Comparison of ENCODE assay signal across 5 fruit fly cellular contexts in genomic region chr3L:633272-634254, dm6.
TF ChIP-seq lines count a peak whose summit lies in the region.

No protein-coding gene starts in this region.

- peak; percentile 55 for TF ChIP-seq CTCF in whole organism, embryonic (GFP tag; optimal IDR thresholded peaks at IDR 0.05; lab: Kevin White, UChicago)

TF ChIP-seq in whole organism, adult, 20 proteins besides CTCF, POLR2A, EP300 and RAD21 (continues in another document):
- TF ChIP-seq toe (GFP tag; optimal IDR thresholded peaks at IDR 0.05; lab: Kevin White, UChicago) (peak; percentile 32), cic (GFP tag; optimal IDR thresholded peaks at IDR 0.05; lab: Kevin White, UChicago) (peak; percentile 96), cnc (optimal IDR thresholded peaks at IDR 0.05; lab: Kevin White, UChicago) (no peak), CG1620 (GFP tag; optimal IDR thresholded peaks at IDR 0.05; lab: Kevin White, UChicago) (no peak), Crg-1 (GFP tag; optimal IDR thresholded peaks at IDR 0.05; lab: Kevin White, UChicago) (no peak), ovo (GFP tag; optimal IDR thresholded peaks at IDR 0.05; lab: Kevin White, UChicago) (no peak), CG7045 (GFP tag; optimal IDR thresholded peaks at IDR 0.05; lab: Kevin White, UChicago) (peak; percentile 38), CG11617 (GFP tag; optimal IDR thresholded peaks at IDR 0.05; lab: Kevin White, UChicago) (no peak), Clk (GFP tag; optimal IDR thresholded peaks at IDR 0.05; lab: Kevin White, UChicago) (peak; percentile 13), tj (GFP tag; optimal IDR thresholded peaks at IDR 0.05; lab: Kevin White, UChicago) (peak; percentile 38), CG5204 (GFP tag; optimal IDR thresholded peaks at IDR 0.05; lab: Kevin White, UChicago) (peak; percentile 63), pad (GFP tag; optimal IDR thresholded peaks at IDR 0.05; lab: Kevin White, UChicago) (no peak), Mnt (GFP tag; optimal IDR thresholded peaks at IDR 0.05; lab: Kevin White, UChicago) (no peak), CG12768 (GFP tag; optimal IDR thresholded peaks at IDR 0.05; lab: Kevin White, UChicago) (no peak), kay (GFP tag; lab: Kevin White, UChicago; ENCODE audit: borderline replicate concordance) (no peak), bab1 (GFP tag; optimal IDR thresholded peaks at IDR 0.05; lab: Kevin White, UChicago) (no peak), CG33017 (tag; optimal IDR thresholded peaks at IDR 0.05; lab: Kevin White, UChicago) (no peak), CG7101 (tag; optimal IDR thresholded peaks at IDR 0.05; lab: Kevin White, UChicago) (peak; percentile 31), CG14711 (tag; optimal IDR thresholded peaks at IDR 0.05; lab: Kevin White, UChicago) (peak; percentile 27)

TF ChIP-seq in whole organism, embryonic, 481 proteins besides CTCF, POLR2A, EP300 and RAD21 (continues in another document):
- TF ChIP-seq vvl (GFP tag; IDR thresholded peaks at IDR 0.05; lab: Robert Waterston, UW) (peak; percentile 93), CG12104 (GFP tag; optimal IDR thresholded peaks at IDR 0.05; lab: Kevin White, UChicago) (peak; percentile 61), fd3F (GFP tag; optimal IDR thresholded peaks at IDR 0.05; lab: Kevin White, UChicago) (peak; percentile 12), sd (tag; optimal IDR thresholded peaks at IDR 0.05; lab: Kevin White, UChicago) (peak; percentile 25), caup (GFP tag; optimal IDR thresholded peaks at IDR 0.05; lab: Kevin White, UChicago; ENCODE audit: severe bottlenecking) (peak; percentile 29), Stat92E (GFP tag; optimal IDR thresholded peaks at IDR 0.05; lab: Kevin White, UChicago) (peak in 1 of 3 experiments; percentile 66), Dek (tag; optimal IDR thresholded peaks at IDR 0.05; lab: Kevin White, UChicago) (peak; percentile 67), CG17802 (tag; optimal IDR thresholded peaks at IDR 0.05; lab: Kevin White, UChicago) (peak; percentile 63), CG10565 (GFP tag; optimal IDR thresholded peaks at IDR 0.05; lab: Kevin White, UChicago) (peak; percentile 58), ro (GFP tag; IDR thresholded peaks at IDR 0.05; lab: Robert Waterston, UW) (peak; percentile 77), B-H1 (GFP tag; IDR thresholded peaks at IDR 0.05; lab: Robert Waterston, UW) (peak; percentile 76), nom (GFP tag; optimal IDR thresholded peaks at IDR 0.05; lab: Kevin White, UChicago) (no peak), Awh (GFP tag; IDR thresholded peaks at IDR 0.05; lab: Robert Waterston, UW) (peak; percentile 84), CG11456 (GFP tag; IDR thresholded peaks at IDR 0.05; lab: Robert Waterston, UW) (peak; percentile 79), Mes4 (GFP tag; optimal IDR thresholded peaks at IDR 0.05; lab: Kevin White, UChicago) (peak; percentile 92), CG17385 (GFP tag; optimal IDR thresholded peaks at IDR 0.05; lab: Kevin White, UChicago) (peak; percentile 77), inv (GFP tag; IDR thresholded peaks at IDR 0.05; lab: Robert Waterston, UW; ENCODE audit: partially characterized antibody) (no peak), fd96Cb (tag; optimal IDR thresholded peaks at IDR 0.05; lab: Kevin White, UChicago) (peak; percentile 88)

TF ChIP-seq in whole organism, prepupa, 60 proteins besides CTCF, POLR2A, EP300 and RAD21 (continues in another document):
- TF ChIP-seq CG16779 (tag; optimal IDR thresholded peaks at IDR 0.05; lab: Kevin White, UChicago) (peak; percentile 52), CG6854 (GFP tag; optimal IDR thresholded peaks at IDR 0.05; lab: Kevin White, UChicago) (no peak), Met (GFP tag; optimal IDR thresholded peaks at IDR 0.05; lab: Kevin White, UChicago) (peak; percentile 68), Sox102F (GFP tag; optimal IDR thresholded peaks at IDR 0.05; lab: Kevin White, UChicago) (peak; percentile 57), cyc (GFP tag; optimal IDR thresholded peaks at IDR 0.05; lab: Kevin White, UChicago) (peak; percentile 67), Hr4 (GFP tag; optimal IDR thresholded peaks at IDR 0.05; lab: Kevin White, UChicago) (peak; percentile 92), acj6 (GFP tag; optimal IDR thresholded peaks at IDR 0.05; lab: Kevin White, UChicago) (peak; percentile 74), CG11294 (GFP tag; IDR thresholded peaks at IDR 0.05; lab: Robert Waterston, UW) (peak; percentile 77), fkh (GFP tag; optimal IDR thresholded peaks at IDR 0.05; lab: Kevin White, UChicago) (peak; percentile 48), CG34406 (GFP tag; optimal IDR thresholded peaks at IDR 0.05; lab: Kevin White, UChicago) (peak; percentile 44), Sox14 (GFP tag; optimal IDR thresholded peaks at IDR 0.05; lab: Kevin White, UChicago) (peak; percentile 80), vri (GFP tag; optimal IDR thresholded peaks at IDR 0.05; lab: Kevin White, UChicago) (peak; percentile 6), CG6792 (GFP tag; optimal IDR thresholded peaks at IDR 0.05; lab: Kevin White, UChicago) (peak; percentile 55), CG11902 (GFP tag; optimal IDR thresholded peaks at IDR 0.05; lab: Kevin White, UChicago) (no peak), Ets96B (tag; optimal IDR thresholded peaks at IDR 0.05; lab: Kevin White, UChicago) (peak; percentile 67), achi (GFP tag; optimal IDR thresholded peaks at IDR 0.05; lab: Kevin White, UChicago) (peak; percentile 72), Smox (GFP tag; optimal IDR thresholded peaks at IDR 0.05; lab: Kevin White, UChicago) (peak; percentile 48), CG32006 (GFP tag; optimal IDR thresholded peaks at IDR 0.05; lab: Kevin White, UChicago) (peak; percentile 94), esn (GFP tag; optimal IDR thresholded peaks at IDR 0.05; lab: Kevin White, UChicago) (peak; percentile 55)

TF ChIP-seq in whole organism, pupa, 21 proteins besides CTCF, POLR2A, EP300 and RAD21:
- peak; percentile 85 for TF ChIP-seq Ets98B (GFP tag; IDR thresholded peaks at IDR 0.05; lab: Robert Waterston, UW)
- peak; percentile 60 for TF ChIP-seq Pif1B (GFP tag; optimal IDR thresholded peaks at IDR 0.05; lab: Kevin White, UChicago)
- peak; percentile 78 for TF ChIP-seq Pif1A (GFP tag; optimal IDR thresholded peaks at IDR 0.05; lab: Kevin White, UChicago)
- TF ChIP-seq rn (GFP tag; IDR thresholded peaks at IDR 0.05; lab: Robert Waterston, UW): peak; percentile 74
- peak; percentile 92 for TF ChIP-seq CG4496 (GFP tag; IDR thresholded peaks at IDR 0.05; lab: Robert Waterston, UW)
- TF ChIP-seq CG12605 (GFP tag; IDR thresholded peaks at IDR 0.05; lab: Robert Waterston, UW): peak; percentile 79
- peak; percentile 66 for TF ChIP-seq CG8159 (tag; optimal IDR thresholded peaks at IDR 0.05; lab: Kevin White, UChicago)
- peak; percentile 95 for TF ChIP-seq fd96Ca (GFP tag; IDR thresholded peaks at IDR 0.05; lab: Robert Waterston, UW)
- peak; percentile 71 for TF ChIP-seq CG17806 (tag; optimal IDR thresholded peaks at IDR 0.05; lab: Kevin White, UChicago)
- TF ChIP-seq EcR (GFP tag; optimal IDR thresholded peaks at IDR 0.05; lab: Kevin White, UChicago): no peak
- TF ChIP-seq CG32121 (GFP tag; IDR thresholded peaks at IDR 0.05; lab: Robert Waterston, UW): peak; percentile 89
- peak; percentile 27; the same call in 1 of the 2 replicates for TF ChIP-seq CG10348 (GFP tag; IDR thresholded peaks at IDR 0.05; lab: Robert Waterston, UW)
- TF ChIP-seq CG15710 (tag; optimal IDR thresholded peaks at IDR 0.05; lab: Kevin White, UChicago): peak; percentile 66
- peak; percentile 48 for TF ChIP-seq CG34367 (tag; optimal IDR thresholded peaks at IDR 0.05; lab: Kevin White, UChicago)
- no peak for TF ChIP-seq CG13204 (GFP tag; optimal IDR thresholded peaks at IDR 0.05; lab: Kevin White, UChicago)
- TF ChIP-seq CG9948 (tag; optimal IDR thresholded peaks at IDR 0.05; lab: Kevin White, UChicago): peak; percentile 42
- TF ChIP-seq D1 (tag; optimal IDR thresholded peaks at IDR 0.05; lab: Kevin White, UChicago): peak; percentile 10
- no peak for TF ChIP-seq Snoo (tag; optimal IDR thresholded peaks at IDR 0.05; lab: Kevin White, UChicago)
- peak; percentile 82 for TF ChIP-seq CG14655 (GFP tag; optimal IDR thresholded peaks at IDR 0.05; lab: Kevin White, UChicago)
- TF ChIP-seq CG8301 (tag; optimal IDR thresholded peaks at IDR 0.05; lab: Kevin White, UChicago): peak; percentile 85
- TF ChIP-seq gl (tag; optimal IDR thresholded peaks at IDR 0.05; lab: Kevin White, UChicago): no peak

TF ChIP-seq in whole organism, wandering third instar larva, 38 proteins besides CTCF, POLR2A, EP300 and RAD21:
- TF ChIP-seq woc (GFP tag; optimal IDR thresholded peaks at IDR 0.05; lab: Kevin White, UChicago): peak; percentile 20
- no peak for TF ChIP-seq lola (GFP tag; optimal IDR thresholded peaks at IDR 0.05; lab: Kevin White, UChicago)
- peak; percentile 46 for TF ChIP-seq h (GFP tag; optimal IDR thresholded peaks at IDR 0.05; lab: Kevin White, UChicago)
- no peak for TF ChIP-seq Myc (optimal IDR thresholded peaks at IDR 0.05; lab: Kevin White, UChicago)
- TF ChIP-seq ey (GFP tag; optimal IDR thresholded peaks at IDR 0.05; lab: Kevin White, UChicago): peak; percentile 61
- TF ChIP-seq fru (GFP tag; optimal IDR thresholded peaks at IDR 0.05; lab: Kevin White, UChicago): peak; percentile 57
- TF ChIP-seq dsf (GFP tag; optimal IDR thresholded peaks at IDR 0.05; lab: Kevin White, UChicago; ENCODE audit: borderline replicate concordance): no peak
- peak; percentile 73 for TF ChIP-seq Dfd (GFP tag; optimal IDR thresholded peaks at IDR 0.05; lab: Kevin White, UChicago)
- TF ChIP-seq HLH106 (tag; optimal IDR thresholded peaks at IDR 0.05; lab: Kevin White, UChicago): peak; percentile 27
- peak in 1 of 2 experiments; percentile 53 for TF ChIP-seq foxo (GFP tag; optimal IDR thresholded peaks at IDR 0.05; lab: Kevin White, UChicago)
- peak; percentile 21 for TF ChIP-seq psq (GFP tag; optimal IDR thresholded peaks at IDR 0.05; lab: Kevin White, UChicago)
- TF ChIP-seq OdsH (GFP tag; optimal IDR thresholded peaks at IDR 0.05; lab: Kevin White, UChicago): no peak
- TF ChIP-seq br (GFP tag; optimal IDR thresholded peaks at IDR 0.05; lab: Kevin White, UChicago): peak; percentile 39
- TF ChIP-seq brk (GFP tag; optimal IDR thresholded peaks at IDR 0.05; lab: Kevin White, UChicago): no peak
- peak; percentile 47 for TF ChIP-seq rgr (GFP tag; optimal IDR thresholded peaks at IDR 0.05; lab: Kevin White, UChicago)
- TF ChIP-seq dmrt93B (GFP tag; optimal IDR thresholded peaks at IDR 0.05; lab: Kevin White, UChicago): peak; percentile 3
- no peak for TF ChIP-seq Sp1 (GFP tag; optimal IDR thresholded peaks at IDR 0.05; lab: Kevin White, UChicago)
- TF ChIP-seq Hnf4 (GFP tag; optimal IDR thresholded peaks at IDR 0.05; lab: Kevin White, UChicago): no peak
- peak; percentile 61 for TF ChIP-seq sv (GFP tag; optimal IDR thresholded peaks at IDR 0.05; lab: Kevin White, UChicago)
- TF ChIP-seq Rel (GFP tag; optimal IDR thresholded peaks at IDR 0.05; lab: Kevin White, UChicago): no peak
- TF ChIP-seq Rel (tag; optimal IDR thresholded peaks at IDR 0.05; lab: Kevin White, UChicago): no peak
